Fruit fly (Drosophila melanogaster) whole organism, embryonic: ENCODE results near the gene mRpL51.

Experiments
- BtbVII ChIP-seq: fragments of 200-800 bp; sonication (Bioruptor generic); optimal IDR thresholded peaks from 3 replicates; lab custom pipeline; 2017; ENCODE audit warnings: missing biosample characterization, mild to moderate bottlenecking, missing genetic modification characterization
- CG10654 ChIP-seq: fragments of 200-800 bp; sonication (Bioruptor generic); optimal IDR thresholded peaks from 2 replicates; lab custom pipeline; 2016; ENCODE audit warnings: missing biosample characterization, missing genetic modification characterization
- CG11723 ChIP-seq: fragments of 200-800 bp; sonication (Bioruptor generic); optimal IDR thresholded peaks from 2 replicates; lab custom pipeline; 2017; ENCODE audit warnings: missing biosample characterization, mild to moderate bottlenecking, missing genetic modification characterization
- CG12219 ChIP-seq: fragments of 200-800 bp; sonication (Bioruptor generic); optimal IDR thresholded peaks from 3 replicates; lab custom pipeline; 2018; ENCODE audit warnings: missing biosample characterization, mild to moderate bottlenecking, missing genetic modification characterization
- CG13287 ChIP-seq: fragments of 200-800 bp; sonication (Bioruptor generic); IDR thresholded peaks from 2 replicates; pipeline ENCODE4 v1.3.6; 2022; ENCODE audit warnings: missing biosample characterization, missing genetic modification characterization; ENCODE audit not compliant: partially characterized antibody
- CG13624 ChIP-seq: fragments of 200-800 bp; sonication (Bioruptor generic); optimal IDR thresholded peaks from 2 replicates; lab custom pipeline; 2016; ENCODE audit warnings: missing biosample characterization, missing genetic modification characterization
- CG13775 ChIP-seq: fragments of 200-800 bp; sonication (Bioruptor generic); optimal IDR thresholded peaks from 3 replicates; lab custom pipeline; 2017; ENCODE audit warnings: missing biosample characterization, mild to moderate bottlenecking, missing genetic modification characterization
- CG14014 ChIP-seq: fragments of 200-800 bp; sonication (Bioruptor generic); IDR thresholded peaks from 2 replicates; pipeline ENCODE4 v1.3.6; 2022; ENCODE audit warnings: missing biosample characterization, missing genetic modification characterization
- CG1529 ChIP-seq: fragments of 200-800 bp; sonication (Bioruptor generic); optimal IDR thresholded peaks from 3 replicates; lab custom pipeline; 2018; ENCODE audit warnings: missing biosample characterization, missing genetic modification characterization
- CG15601 ChIP-seq: fragments of 200-800 bp; sonication (Bioruptor generic); optimal IDR thresholded peaks from 3 replicates; lab custom pipeline; 2019; ENCODE audit warnings: missing biosample characterization, mild to moderate bottlenecking, missing genetic modification characterization, moderate library complexity
- CG16779 ChIP-seq: fragments of 200-800 bp; sonication (Bioruptor generic); IDR thresholded peaks from 2 replicates; pipeline ENCODE4 v1.3.6; 2022; ENCODE audit warnings: missing biosample characterization, missing genetic modification characterization
- CG17829 ChIP-seq: fragments of 200-800 bp; optimal IDR thresholded peaks from 2 replicates; lab custom pipeline; 2019; ENCODE audit warnings: missing biosample characterization, mild to moderate bottlenecking, missing genetic modification characterization, moderate library complexity
- CG17912 ChIP-seq: fragments of 200-800 bp; sonication (Bioruptor generic); optimal IDR thresholded peaks from 2 replicates; lab custom pipeline; 2018; ENCODE audit warnings: missing biosample characterization, mild to moderate bottlenecking, missing genetic modification characterization
- CG4820 ChIP-seq: fragments of 200-800 bp; sonication (Bioruptor generic); optimal IDR thresholded peaks from 3 replicates; lab custom pipeline; 2016; ENCODE audit warnings: missing biosample characterization, missing genetic modification characterization
- CG6254 ChIP-seq: fragments of 200-800 bp; sonication (Bioruptor generic); optimal IDR thresholded peaks from 3 replicates; lab custom pipeline; 2017; ENCODE audit warnings: mild to moderate bottlenecking, missing biosample characterization, missing genetic modification reagents, missing genetic modification characterization
- CG6813 ChIP-seq: fragments of 200-800 bp; sonication (Bioruptor generic); optimal IDR thresholded peaks from 2 replicates; lab custom pipeline; 2017; ENCODE audit warnings: missing biosample characterization, missing genetic modification characterization, mild to moderate bottlenecking, moderate library complexity, missing genetic modification reagents
- CG7745 ChIP-seq: fragments of 200-800 bp; sonication (Bioruptor generic); optimal IDR thresholded peaks from 2 replicates; lab custom pipeline; 2018; ENCODE audit warnings: missing biosample characterization, mild to moderate bottlenecking, missing genetic modification characterization, moderate library complexity
- CG7839 ChIP-seq: fragments of 200-800 bp; sonication (Bioruptor generic); optimal IDR thresholded peaks from 3 replicates; lab custom pipeline; 2018; ENCODE audit warnings: missing biosample characterization, mild to moderate bottlenecking, missing genetic modification characterization, moderate library complexity
- CG7928 ChIP-seq: fragments of 200-800 bp; sonication (Bioruptor generic); optimal IDR thresholded peaks from 2 replicates; lab custom pipeline; 2017; ENCODE audit warnings: missing biosample characterization, mild to moderate bottlenecking, missing genetic modification characterization
- CoRest ChIP-seq: fragments of 200-800 bp; sonication (Bioruptor generic); optimal IDR thresholded peaks from 3 replicates; lab custom pipeline; 2018; ENCODE audit warnings: missing biosample characterization, mild to moderate bottlenecking, missing genetic modification characterization, moderate library complexity
- Dek ChIP-seq: fragments of 200-800 bp; sonication (Bioruptor generic); optimal IDR thresholded peaks from 3 replicates; lab custom pipeline; 2019; ENCODE audit warnings: missing biosample characterization, mild to moderate bottlenecking, missing genetic modification characterization, moderate library complexity
- Fer2 ChIP-seq: fragments of 200-800 bp; sonication (Bioruptor generic); optimal IDR thresholded peaks from 2 replicates; lab custom pipeline; 2018; ENCODE audit warnings: missing biosample characterization, mild to moderate bottlenecking, missing genetic modification characterization, moderate library complexity
- Gug ChIP-seq: fragments of 200-800 bp; sonication (Bioruptor generic); IDR thresholded peaks from 4 replicates; pipeline ENCODE4 v1.3.6; 2022; ENCODE audit warnings: missing biosample characterization, missing genetic modification characterization
- Hr78 ChIP-seq, 2 experiments: fragments of 200-800 bp in 1 of 2; fragments of >200 bp in 1 of 2; sonication (Bioruptor generic) in 1 of 2; optimal IDR thresholded peaks; 2 replicates each; lab custom pipeline; 2017 to 2019; ENCODE audit warnings: missing biosample characterization in 2 of 2, missing genetic modification characterization in 2 of 2, mild to moderate bottlenecking in 1 of 2, moderate library complexity in 1 of 2
- Neu2 ChIP-seq: fragments of 200-800 bp; sonication (Bioruptor generic); optimal IDR thresholded peaks from 3 replicates; lab custom pipeline; 2016; ENCODE audit warnings: missing biosample characterization, missing genetic modification characterization, borderline replicate concordance
- Oaz ChIP-seq: fragments of 200-800 bp; sonication (Bioruptor generic); IDR thresholded peaks from 2 replicates; pipeline ENCODE4 v1.3.6; 2022; ENCODE audit warnings: missing biosample characterization, missing genetic modification characterization
- Optix ChIP-seq: fragments of 200-800 bp; sonication (Bioruptor generic); IDR thresholded peaks from 3 replicates; pipeline ENCODE4 v1.3.6; 2022; ENCODE audit warnings: missing biosample characterization, missing genetic modification characterization
- Poxn ChIP-seq: fragments of 200-800 bp; sonication (Bioruptor generic); IDR thresholded peaks from 2 replicates; pipeline ENCODE4 v1.3.6; 2022; ENCODE audit warnings: missing biosample characterization, missing genetic modification characterization
- Ptx1 ChIP-seq: fragments of 200-800 bp; sonication (Bioruptor generic); IDR thresholded peaks from 2 replicates; pipeline ENCODE4 v1.3.6; 2022; ENCODE audit warnings: missing biosample characterization, missing genetic modification characterization
- Scr ChIP-seq: fragments of 200-800 bp; sonication (Bioruptor generic); IDR thresholded peaks from 2 replicates; pipeline ENCODE4 v1.3.6; 2022; ENCODE audit warnings: missing biosample characterization, missing genetic modification characterization; ENCODE audit not compliant: partially characterized antibody
- Tbp ChIP-seq: fragments of >200 bp; optimal IDR thresholded peaks from 2 replicates; lab custom pipeline; 2018; ENCODE audit warnings: missing biosample characterization, missing genetic modification characterization
- Trl ChIP-seq, 3 experiments: fragments of >200 bp in 2 of 3; fragments of 200-800 bp in 1 of 3; sonication (Bioruptor generic) in 1 of 3; optimal IDR thresholded peaks; 2 replicates in 1 of 3; 3 replicates in 2 of 3; lab custom pipeline; 2016 to 2017; ENCODE audit warnings: missing biosample characterization in 1 of 3, missing genetic modification characterization in 1 of 3
- aop ChIP-seq: fragments of 200-800 bp; sonication (Bioruptor generic); IDR thresholded peaks from 2 replicates; pipeline ENCODE4 v1.3.6; 2022; ENCODE audit warnings: missing biosample characterization, missing genetic modification characterization
- ase ChIP-seq: fragments of 200-800 bp; sonication (Bioruptor generic); IDR thresholded peaks from 3 replicates; pipeline ENCODE4 v1.3.6; 2022; ENCODE audit warnings: missing biosample characterization, missing genetic modification characterization
- cwo ChIP-seq: fragments of 200-800 bp; sonication (Bioruptor generic); optimal IDR thresholded peaks from 3 replicates; lab custom pipeline; 2017; ENCODE audit warnings: missing biosample characterization, missing genetic modification characterization, mild to moderate bottlenecking, moderate library complexity, missing genetic modification reagents
- dimm ChIP-seq: fragments of 200-800 bp; sonication (Bioruptor generic); IDR thresholded peaks from 2 replicates; pipeline ENCODE4 v1.3.6; 2022; ENCODE audit warnings: missing biosample characterization, missing genetic modification characterization
- en ChIP-seq: fragments of 200-800 bp; sonication (Bioruptor generic); optimal IDR thresholded peaks from 2 replicates; lab custom pipeline; 2016; ENCODE audit warnings: missing biosample characterization, missing genetic modification characterization
- fd3F ChIP-seq: fragments of 200-800 bp; sonication (Bioruptor generic); optimal IDR thresholded peaks from 2 replicates; lab custom pipeline; 2018; ENCODE audit warnings: missing biosample characterization, mild to moderate bottlenecking, missing genetic modification characterization, moderate library complexity
- gcm ChIP-seq: fragments of 200-800 bp; sonication (Bioruptor generic); optimal IDR thresholded peaks from 2 replicates; lab custom pipeline; 2019; ENCODE audit warnings: missing biosample characterization, mild to moderate bottlenecking, missing genetic modification characterization, moderate library complexity
- jumu ChIP-seq: fragments of 200-800 bp; sonication (Bioruptor generic); optimal IDR thresholded peaks from 3 replicates; lab custom pipeline; 2016; ENCODE audit warnings: missing biosample characterization, missing genetic modification characterization
- lmd ChIP-seq: fragments of 200-800 bp; sonication (Bioruptor generic); IDR thresholded peaks from 2 replicates; pipeline ENCODE4 v1.3.6; 2022; ENCODE audit warnings: missing biosample characterization, missing genetic modification characterization
- luna ChIP-seq: fragments of 200-800 bp; sonication (Bioruptor generic); optimal IDR thresholded peaks from 2 replicates; lab custom pipeline; 2016; ENCODE audit warnings: missing biosample characterization, missing genetic modification characterization
- nmo ChIP-seq: fragments of 200-800 bp; sonication (Bioruptor generic); optimal IDR thresholded peaks from 2 replicates; lab custom pipeline; 2018; ENCODE audit warnings: missing biosample characterization, mild to moderate bottlenecking, missing genetic modification characterization, moderate library complexity
- sens ChIP-seq: fragments of 200-800 bp; sonication (Bioruptor generic); peaks from one replicate; lab custom pipeline; 2016; ENCODE audit warnings: missing biosample characterization, missing genetic modification characterization
- sisA ChIP-seq: fragments of 200-800 bp; sonication (Bioruptor generic); IDR thresholded peaks from 2 replicates; pipeline ENCODE4 v1.3.6; 2022; ENCODE audit warnings: missing biosample characterization, missing genetic modification characterization
- tll ChIP-seq, 2 experiments: fragments of 200-800 bp in 1 of 2; fragments of >200 bp in 1 of 2; sonication (Bioruptor generic) in 1 of 2; optimal IDR thresholded peaks; 2 replicates each; lab custom pipeline; 2017 to 2019; ENCODE audit warnings: missing biosample characterization in 2 of 2, missing genetic modification characterization in 2 of 2, mild to moderate bottlenecking in 1 of 2, moderate library complexity in 1 of 2
- tna ChIP-seq: fragments of 200-800 bp; sonication (Bioruptor generic); IDR thresholded peaks from 2 replicates; pipeline ENCODE4 v1.3.6; 2022; ENCODE audit warnings: missing biosample characterization, missing genetic modification characterization; ENCODE audit not compliant: partially characterized antibody
- unpg ChIP-seq: fragments of 200-800 bp; sonication (Bioruptor generic); optimal IDR thresholded peaks from 3 replicates; lab custom pipeline; 2018; ENCODE audit warnings: missing biosample characterization, mild to moderate bottlenecking, missing genetic modification characterization, moderate library complexity

The mRpL51 gene

DNA sequence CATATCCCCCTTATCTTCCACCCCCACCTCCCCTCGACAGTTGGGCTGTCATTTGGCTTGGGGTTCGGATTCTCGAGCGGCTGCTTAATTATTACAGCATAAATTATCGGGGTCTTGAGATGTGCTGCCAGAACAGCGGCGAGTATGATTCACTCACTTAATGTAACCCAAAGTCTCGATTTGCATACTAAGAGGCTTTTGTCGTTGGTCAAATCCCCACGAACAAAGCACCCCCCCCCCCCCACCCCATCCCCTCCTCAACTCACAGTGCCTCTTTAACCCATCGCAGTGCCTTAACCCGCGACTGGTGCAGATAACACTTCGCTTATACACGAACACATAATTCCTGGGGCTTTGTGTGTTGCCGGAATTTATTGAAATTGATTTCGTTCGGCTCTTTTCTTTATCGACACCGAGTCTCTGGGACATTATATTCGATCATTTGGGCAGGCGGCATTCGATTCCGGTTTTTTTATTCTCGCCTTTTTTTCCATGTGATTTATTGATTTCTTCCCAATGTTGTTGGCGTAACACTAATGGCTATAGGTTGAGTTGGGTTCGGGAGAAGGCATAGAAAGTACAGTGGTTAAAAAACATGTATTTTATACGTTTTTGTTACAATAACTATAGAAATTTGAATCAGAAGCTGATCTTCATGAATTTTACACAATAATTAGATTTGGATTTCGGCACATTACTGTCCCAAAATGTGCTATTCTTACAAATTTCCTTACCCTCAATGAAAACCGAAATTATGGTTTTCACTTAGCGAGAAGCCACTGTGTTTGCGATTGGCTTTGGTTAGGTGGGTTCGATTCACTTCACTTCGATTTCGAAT is 36.8 kb upstream of the mRpL51 start (continued):
- TF ChIP-seq Ptx1: 0 out of 2 replicates have a peak, but pooled peaks have one; percentile 14
- no peak for TF ChIP-seq Oaz (GFP tag; lab: Robert Waterston, UW)
- TF ChIP-seq CG7839 (tag; lab: Kevin White, UChicago): peak; percentile 50
- no peak for TF ChIP-seq tll (GFP tag; optimal IDR thresholded peaks at IDR 0.05; lab: Kevin White, UChicago)
- peak; percentile 15 for TF ChIP-seq CG1529 (GFP tag; lab: Kevin White, UChicago)
- TF ChIP-seq CG17912: no peak
- peak; percentile 60 for TF ChIP-seq CoRest (tag; lab: Kevin White, UChicago)
- no peak for TF ChIP-seq aop
- TF ChIP-seq Hr78 (GFP tag; optimal IDR thresholded peaks at IDR 0.05; lab: Kevin White, UChicago): peak in 1 of 2 experiments; percentile 45
- TF ChIP-seq en (GFP tag; lab: Kevin White, UChicago): peak; percentile 19
- no peak for TF ChIP-seq Tbp (GFP tag; lab: Kevin White, UChicago)
- peak; percentile 70 for TF ChIP-seq unpg (GFP tag; lab: Kevin White, UChicago)
- peak; percentile 94 for TF ChIP-seq sens (GFP tag; lab: Kevin White, UChicago)
- no peak for TF ChIP-seq CG16779
- no peak for TF ChIP-seq dimm (GFP tag; lab: Robert Waterston, UW)
- TF ChIP-seq CG14014 (GFP tag; lab: Robert Waterston, UW): 0 out of 2 replicates have a peak, but pooled peaks have one; percentile 12
- no peak for TF ChIP-seq fd3F (GFP tag; lab: Kevin White, UChicago)
- peak; percentile 54 for TF ChIP-seq nmo (GFP tag; lab: Kevin White, UChicago)
- no peak for TF ChIP-seq CG10654 (GFP tag; lab: Kevin White, UChicago)
- no peak for TF ChIP-seq cwo
- TF ChIP-seq lmd (GFP tag; lab: Robert Waterston, UW): peak; percentile 36; the same call in 1 of the 2 replicates
- peak; percentile 9 for TF ChIP-seq CG6254
- no peak for TF ChIP-seq Neu2
- peak; percentile 19 for TF ChIP-seq BtbVII (GFP tag; lab: Kevin White, UChicago)
- TF ChIP-seq Scr: no peak
- TF ChIP-seq Fer2: no peak
- TF ChIP-seq CG4820 (GFP tag; lab: Kevin White, UChicago): no peak
- TF ChIP-seq Trl (optimal IDR thresholded peaks at IDR 0.05; lab: Kevin White, UChicago): no peak
- peak; percentile 7 for TF ChIP-seq Trl (GFP tag; optimal IDR thresholded peaks at IDR 0.05; lab: Kevin White, UChicago)
- no peak for TF ChIP-seq sisA (GFP tag; lab: Robert Waterston, UW)
- TF ChIP-seq Poxn (GFP tag; lab: Robert Waterston, UW): no peak
- TF ChIP-seq CG13624 (GFP tag; lab: Kevin White, UChicago): no peak
- TF ChIP-seq Gug: no peak
- no peak for TF ChIP-seq ase
- no peak for TF ChIP-seq CG7928 (GFP tag; lab: Kevin White, UChicago)
- no peak for TF ChIP-seq tna (GFP tag; lab: Robert Waterston, UW)
- peak; percentile 13 for TF ChIP-seq jumu (GFP tag; lab: Kevin White, UChicago)
- TF ChIP-seq CG7745 (tag; lab: Kevin White, UChicago): no peak
- peak; percentile 22 for TF ChIP-seq CG13775 (GFP tag; lab: Kevin White, UChicago)
- no peak for TF ChIP-seq luna (GFP tag; lab: Kevin White, UChicago)
- no peak for TF ChIP-seq CG6813 (GFP tag; lab: Kevin White, UChicago)
- peak; percentile 39 for TF ChIP-seq CG15601 (tag; lab: Kevin White, UChicago)
- peak; percentile 6 for TF ChIP-seq CG11723 (GFP tag; lab: Kevin White, UChicago)
- no peak for TF ChIP-seq CG13287
- peak; percentile 56 for TF ChIP-seq CG17829
- no peak for TF ChIP-seq CG12219
- TF ChIP-seq gcm: peak; percentile 14
- TF ChIP-seq Optix (GFP tag; lab: Robert Waterston, UW): no peak
- TF ChIP-seq Dek (tag; lab: Kevin White, UChicago): no peak
